Fruit fly (Drosophila melanogaster) whole organism, prepupa: ENCODE data around the gene Fancm.

Experiments
- Blimp-1 ChIP-seq: fragments of 200-800 bp; sonication (Bioruptor generic); optimal IDR thresholded peaks from 3 replicates; lab custom pipeline; 2017; ENCODE audit warnings: missing biosample characterization, missing genetic modification characterization, mild to moderate bottlenecking, moderate library complexity, missing genetic modification reagents
- CG11762 ChIP-seq: fragments of 200-800 bp; sonication (Bioruptor generic); optimal IDR thresholded peaks from 3 replicates; lab custom pipeline; 2016; ENCODE audit warnings: missing biosample characterization, missing genetic modification characterization; ENCODE audit not compliant: insufficient read depth
- CG6808 ChIP-seq: fragments of 200-800 bp; sonication (Bioruptor generic); optimal IDR thresholded peaks from 3 replicates; lab custom pipeline; 2017; ENCODE audit warnings: missing biosample characterization, missing genetic modification characterization, mild to moderate bottlenecking, moderate library complexity, missing genetic modification reagents
- CG8632 ChIP-seq: fragments of 200-800 bp; sonication (Bioruptor generic); optimal IDR thresholded peaks from 3 replicates; lab custom pipeline; 2016; ENCODE audit warnings: missing biosample characterization, missing genetic modification characterization
- Hr4 ChIP-seq: fragments of 200-800 bp; sonication (Bioruptor generic); optimal IDR thresholded peaks from 3 replicates; lab custom pipeline; 2016; ENCODE audit warnings: missing biosample characterization, missing genetic modification characterization
- Sox102F ChIP-seq: fragments of 200-800 bp; sonication (Bioruptor generic); optimal IDR thresholded peaks from 2 replicates; lab custom pipeline; 2016; ENCODE audit warnings: missing biosample characterization, mild to moderate bottlenecking, missing genetic modification characterization
- spab ChIP-seq: fragments of 200-800 bp; sonication (Bioruptor generic); optimal IDR thresholded peaks from 2 replicates; lab custom pipeline; 2017; ENCODE audit warnings: missing biosample characterization, mild to moderate bottlenecking, missing genetic modification characterization, missing genetic modification reagents

- TF ChIP-seq CG8632: peak; percentile 84
- peak; percentile 81 for TF ChIP-seq CG6808
- TF ChIP-seq CG11762 (GFP tag; lab: Kevin White, UChicago): peak; percentile 88
- peak; percentile 69 for TF ChIP-seq spab (GFP tag; lab: Kevin White, UChicago)
- TF ChIP-seq Hr4 (GFP tag; lab: Kevin White, UChicago): peak; percentile 83
- TF ChIP-seq Sox102F (GFP tag; lab: Kevin White, UChicago): peak; percentile 88
- peak; percentile 80 for TF ChIP-seq Blimp-1 (GFP tag; lab: Kevin White, UChicago)
Observed at dm6 chr3R:21520183-21520582, 38.1 kb downstream of the Fancm start.
